Worm (Caenorhabditis elegans): ENCODE measurements around the gene F27E5.8.
A peak's percentile ranks its signal among the peaks of the same experiment; 100 is the strongest.

- no peak for TF ChIP-seq mep-1 (tag; optimal IDR thresholded peaks at IDR 0.05)
- TF ChIP-seq nhr-6 (tag; optimal IDR thresholded peaks at IDR 0.05) = no peak
- TF ChIP-seq egl-27 (tag; optimal IDR thresholded peaks at IDR 0.05) = no peak
- TF ChIP-seq R02D3.7 (tag; optimal IDR thresholded peaks at IDR 0.05) = no peak
- TF ChIP-seq ama-1 (optimal IDR thresholded peaks at IDR 0.05) = no peak
- no peak for TF ChIP-seq aly-2 (tag; optimal IDR thresholded peaks at IDR 0.05)
- no peak for TF ChIP-seq lin-15B (tag; optimal IDR thresholded peaks at IDR 0.05)
- no peak for TF ChIP-seq nhr-237 (tag; optimal IDR thresholded peaks at IDR 0.05)
- no peak for TF ChIP-seq lin-38 (GFP tag; IDR thresholded peaks at IDR 0.05)
- TF ChIP-seq zag-1 (tag; optimal IDR thresholded peaks at IDR 0.05) = no peak
- peak; percentile 15 for TF ChIP-seq unc-130 (GFP tag; optimal IDR thresholded peaks at IDR 0.05)
Observed at ce11 chrII:10170837-10171318, 43.6 kb upstream of the F27E5.8 start, which contains the start of gene gpd-4.
